Fruit fly (Drosophila melanogaster) S2 (cell line): ENCODE data around the gene tra.

Source experiments
- CG8478 ChIP-seq: fragments of >200 bp; optimal IDR thresholded peaks from 2 replicates; lab custom pipeline; 2018
- CTCF ChIP-seq, 2 experiments: fragments of >200 bp; optimal IDR thresholded peaks; 2 replicates each; lab custom pipeline; 2018

dm6 chr3L:16626199-16626598, 35.3 kb upstream of the tra start:
- TF ChIP-seq CTCF (optimal IDR thresholded peaks at IDR 0.05; lab: Kevin White, UChicago) (no peak), CG8478 (lab: Kevin White, UChicago) (no peak)
